Worm (Caenorhabditis elegans) whole organism, L3 larva: Measurements from ENCODE around the gene srt-8.
"Not testable (repeated sequence)": the region's sequence is repeated elsewhere in the genome, so short reads cannot be mapped to it uniquely, and the experiment has no call there.

ENCODE experiments used
- R02D3.7 ChIP-seq: fragments of 150-350 bp; optimal IDR thresholded peaks from 2 replicates; lab custom pipeline; 2014; ENCODE audit warnings: missing biosample characterization, missing genetic modification characterization
- aly-2 ChIP-seq: fragments of 150-350 bp; optimal IDR thresholded peaks from 2 replicates; lab custom pipeline; 2014; ENCODE audit warnings: missing biosample characterization, missing genetic modification characterization
- ama-1 ChIP-seq: fragments of 150-350 bp; optimal IDR thresholded peaks from 2 replicates; lab custom pipeline; 2018
- ceh-16 ChIP-seq: sonication (generic microtip); optimal IDR thresholded peaks from 2 replicates; lab custom pipeline; 2017; ENCODE audit warnings: missing biosample characterization, missing genetic modification characterization
- ceh-28 ChIP-seq: fragments of 150-350 bp; optimal IDR thresholded peaks from 2 replicates; lab custom pipeline; 2014; ENCODE audit warnings: missing biosample characterization, missing genetic modification reagents, missing genetic modification characterization
- daf-12 ChIP-seq: fragments of 150-350 bp; optimal IDR thresholded peaks from 2 replicates; lab custom pipeline; 2014; ENCODE audit warnings: missing biosample characterization, missing genetic modification reagents, missing genetic modification characterization
- elt-1 ChIP-seq: fragments of 150-350 bp; optimal IDR thresholded peaks from 2 replicates; lab custom pipeline; 2014; ENCODE audit warnings: missing biosample characterization, missing genetic modification characterization
- elt-2 ChIP-seq: sonication (generic microtip); optimal IDR thresholded peaks from 2 replicates; lab custom pipeline; 2016; ENCODE audit warnings: missing genetic modification reagents, mild to moderate bottlenecking, missing genetic modification characterization, missing compliant biosample characterization
- elt-3 ChIP-seq, 3 experiments: fragments of 150-350 bp in 1 of 3; sonication (generic microtip) in 2 of 3; optimal IDR thresholded peaks; 2 replicates in 2 of 3; 4 replicates in 1 of 3; lab custom pipeline; 2014 to 2017; ENCODE audit warnings: missing biosample characterization in 3 of 3, missing genetic modification characterization in 3 of 3
- eor-1 ChIP-seq, 2 experiments: fragments of 150-350 bp; optimal IDR thresholded peaks; 2 replicates each; lab custom pipeline; 2014 to 2018; ENCODE audit warnings: missing biosample characterization in 2 of 2, missing genetic modification characterization in 2 of 2
- fkh-10 ChIP-seq: sonication (generic microtip); optimal IDR thresholded peaks from 2 replicates; lab custom pipeline; 2017; ENCODE audit warnings: missing biosample characterization, missing genetic modification reagents, missing genetic modification characterization
- fkh-2 ChIP-seq: fragments of 150-350 bp; optimal IDR thresholded peaks from 2 replicates; lab custom pipeline; 2014; ENCODE audit warnings: missing biosample characterization, missing genetic modification reagents, missing genetic modification characterization
- fos-1 ChIP-seq: fragments of 150-350 bp; optimal IDR thresholded peaks from 2 replicates; lab custom pipeline; 2014; ENCODE audit warnings: missing biosample characterization, missing genetic modification characterization
- hmg-11 ChIP-seq: sonication (generic microtip); optimal IDR thresholded peaks from 2 replicates; lab custom pipeline; 2016; ENCODE audit warnings: missing genetic modification characterization, missing compliant biosample characterization
- jun-1 ChIP-seq: fragments of 150-350 bp; optimal IDR thresholded peaks from 2 replicates; lab custom pipeline; 2014; ENCODE audit warnings: missing biosample characterization, missing genetic modification reagents, missing genetic modification characterization
- lin-39 ChIP-seq: fragments of 150-350 bp; optimal IDR thresholded peaks from 2 replicates; lab custom pipeline; 2018; ENCODE audit warnings: missing biosample characterization, missing genetic modification reagents, missing genetic modification characterization
- lsy-12 ChIP-seq: sonication (generic microtip); optimal IDR thresholded peaks from 2 replicates; lab custom pipeline; 2016; ENCODE audit warnings: mild to moderate bottlenecking, missing genetic modification characterization, missing compliant biosample characterization
- mdl-1 ChIP-seq: fragments of 150-350 bp; optimal IDR thresholded peaks from 2 replicates; lab custom pipeline; 2014; ENCODE audit warnings: missing biosample characterization, missing genetic modification characterization
- nfya-1 ChIP-seq: sonication (generic microtip); optimal IDR thresholded peaks from 2 replicates; lab custom pipeline; 2017; ENCODE audit warnings: missing genetic modification characterization, mild to moderate bottlenecking, missing compliant biosample characterization, antibody characterized with exemption, moderate library complexity; ENCODE audit not compliant: insufficient read depth
- nhr-11 ChIP-seq: fragments of 150-350 bp; optimal IDR thresholded peaks from 2 replicates; lab custom pipeline; 2014; ENCODE audit warnings: missing biosample characterization, missing genetic modification characterization
- nhr-12 ChIP-seq: fragments of 150-350 bp; optimal IDR thresholded peaks from 2 replicates; lab custom pipeline; 2014; ENCODE audit warnings: missing biosample characterization, missing genetic modification characterization
- nhr-23 ChIP-seq: fragments of 150-350 bp; optimal IDR thresholded peaks from 2 replicates; lab custom pipeline; 2014; ENCODE audit warnings: missing biosample characterization, missing genetic modification reagents, missing genetic modification characterization
- nhr-237 ChIP-seq: fragments of 150-350 bp; optimal IDR thresholded peaks from 2 replicates; lab custom pipeline; 2014; ENCODE audit warnings: missing biosample characterization, missing genetic modification characterization
- nhr-28 ChIP-seq: fragments of 150-350 bp; optimal IDR thresholded peaks from 2 replicates; lab custom pipeline; 2014; ENCODE audit warnings: missing biosample characterization, missing genetic modification characterization
- nhr-43 ChIP-seq: sonication (generic microtip); optimal IDR thresholded peaks from 2 replicates; lab custom pipeline; 2016; ENCODE audit warnings: mild to moderate bottlenecking, missing genetic modification characterization, missing compliant biosample characterization; ENCODE audit not compliant: poor library complexity, severe bottlenecking
- nhr-67 ChIP-seq: fragments of 150-350 bp; optimal IDR thresholded peaks from 2 replicates; lab custom pipeline; 2014; ENCODE audit warnings: missing biosample characterization, missing genetic modification characterization
- nhr-76 ChIP-seq: fragments of 150-350 bp; sonication (generic microtip); optimal IDR thresholded peaks from 5 replicates; lab custom pipeline; 2014; ENCODE audit warnings: missing biosample characterization, missing genetic modification characterization
- pqm-1 ChIP-seq: fragments of 150-350 bp; optimal IDR thresholded peaks from 2 replicates; lab custom pipeline; 2017; ENCODE audit warnings: missing biosample characterization, missing genetic modification characterization, inconsistent platforms
- skn-1 ChIP-seq: fragments of 150-350 bp; optimal IDR thresholded peaks from 2 replicates; lab custom pipeline; 2014; ENCODE audit warnings: missing biosample characterization, missing genetic modification characterization
- tbx-2 ChIP-seq: sonication (generic microtip); optimal IDR thresholded peaks from 2 replicates; lab custom pipeline; 2016; ENCODE audit warnings: mild to moderate bottlenecking, missing genetic modification characterization, missing compliant biosample characterization
- unc-39 ChIP-seq: sonication (generic microtip); optimal IDR thresholded peaks from 4 replicates; lab custom pipeline; 2017; ENCODE audit warnings: missing biosample characterization, missing genetic modification characterization
- unc-62 ChIP-seq: fragments of 150-350 bp; sonication (generic microtip); optimal IDR thresholded peaks from 4 replicates; lab custom pipeline; 2014; ENCODE audit warnings: missing biosample characterization, missing genetic modification reagents, missing genetic modification characterization
- zag-1 ChIP-seq: fragments of 150-350 bp; optimal IDR thresholded peaks from 2 replicates; lab custom pipeline; 2014; ENCODE audit warnings: missing biosample characterization, missing genetic modification characterization
- ztf-11 ChIP-seq: fragments of 150-350 bp; optimal IDR thresholded peaks from 2 replicates; lab custom pipeline; 2014; ENCODE audit warnings: missing biosample characterization, missing genetic modification characterization

The srt-8 gene

DNA sequence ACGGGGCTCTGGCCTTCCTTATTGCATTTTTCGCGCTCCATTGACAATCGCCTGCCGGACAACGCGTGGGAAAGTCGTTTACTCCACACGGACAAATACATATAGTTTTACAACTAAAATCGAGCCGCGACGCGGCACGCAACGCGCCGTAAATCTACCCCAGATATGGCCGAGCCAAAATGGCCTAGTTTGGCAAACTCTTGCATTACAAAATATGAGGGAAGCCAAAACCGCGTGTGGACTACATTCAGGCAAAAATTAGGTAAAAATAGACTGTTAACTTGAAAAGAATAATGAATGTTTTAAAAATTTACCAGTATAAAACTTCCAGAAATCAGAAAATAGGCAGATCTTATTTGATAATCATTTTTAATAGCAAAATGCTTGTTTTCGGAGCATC lies 21.9 kb upstream of the srt-8 start, which contains the start of gene srt-16:
Gene srt-16, minus strand, starts transcription at position 101 of the 400 bp plus-strand sequence.
- TF ChIP-seq ama-1 (lab: Kevin White, UChicago); elt-1 (tag; lab: Kevin White, UChicago); unc-39 (tag; lab: Kevin White, UChicago): not testable (repeated sequence)
- TF ChIP-seq, all 47 proteins: peak for 0; not testable (repeated sequence) for 47

DNA sequence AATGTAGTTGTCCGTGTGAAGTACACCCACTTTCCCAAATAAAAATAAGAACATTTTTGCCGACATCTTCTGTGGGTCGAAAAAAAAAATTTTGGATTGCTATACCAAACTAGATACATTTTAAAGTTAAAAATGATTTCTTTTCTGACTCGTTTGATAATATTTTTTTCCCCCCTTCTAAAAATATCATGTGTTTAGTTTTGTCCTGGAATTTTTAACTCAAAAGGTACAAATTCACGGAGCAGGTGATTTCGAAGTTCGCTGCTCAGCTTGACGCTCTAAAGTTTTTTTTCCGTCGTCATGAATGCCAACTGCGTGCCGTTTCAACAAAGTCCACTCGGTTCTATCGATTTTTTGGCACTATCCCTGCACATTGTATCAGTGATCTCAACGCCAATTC lies 20.4 kb upstream of the srt-8 start, which contains the start of gene srh-185:
Gene srh-185, plus strand, starts transcription at position 301 of the 400 bp plus-strand sequence.
- TF ChIP-seq elt-2 (no peak), lin-39 (tag; lab: Kevin White, UChicago) (no peak), daf-12 (tag; lab: Kevin White, UChicago) (no peak), lsy-12 (no peak), nhr-76 (tag; lab: Kevin White, UChicago) (no peak), nhr-237 (tag; lab: Kevin White, UChicago) (no peak), mdl-1 (tag; lab: Kevin White, UChicago) (no peak), unc-39 (tag; lab: Kevin White, UChicago) (no peak), unc-62 (GFP tag; lab: Kevin White, UChicago) (no peak), fkh-2 (no peak), aly-2 (tag; lab: Kevin White, UChicago) (no peak), ceh-28 (tag; lab: Kevin White, UChicago) (no peak), nhr-23 (tag; lab: Kevin White, UChicago) (no peak), ztf-11 (no peak), zag-1 (tag; lab: Kevin White, UChicago) (no peak), elt-3 (tag; optimal IDR thresholded peaks at IDR 0.05; lab: Kevin White, UChicago) (no peak), nhr-12 (no peak), nhr-11 (tag; lab: Kevin White, UChicago) (no peak)

DNA sequence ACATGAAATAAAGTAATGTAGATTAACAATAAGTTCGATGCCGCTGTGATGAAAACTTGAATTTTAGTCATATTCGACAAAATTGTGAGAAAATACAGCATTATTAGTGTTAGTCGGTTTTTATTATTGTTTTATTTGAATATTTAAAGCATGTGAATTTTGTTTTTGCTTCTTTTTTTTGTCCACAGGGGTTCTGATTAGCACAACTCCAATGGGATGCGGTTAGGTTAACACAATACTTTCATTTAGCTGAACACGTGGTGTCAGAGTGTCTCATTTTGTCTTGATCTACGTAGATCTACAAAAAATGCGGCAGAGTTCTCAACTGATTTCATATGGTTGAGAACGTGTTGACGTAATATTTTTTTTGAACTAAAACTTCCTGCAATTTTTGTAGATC lies 17.3 kb upstream of the srt-8 start, which contains the start of gene str-40:
Gene str-40, minus strand, starts transcription at position 101 of the 400 bp plus-strand sequence.
- TF ChIP-seq nhr-67, result no peak
- no peak for TF ChIP-seq elt-2
- TF ChIP-seq pqm-1, result no peak
- TF ChIP-seq fos-1 (tag; lab: Kevin White, UChicago), result no peak
- TF ChIP-seq ceh-16 (tag; lab: Kevin White, UChicago), result no peak
- no peak for TF ChIP-seq jun-1 (tag; lab: Kevin White, UChicago)
- TF ChIP-seq tbx-2 (tag; lab: Kevin White, UChicago), result no peak
- no peak for TF ChIP-seq unc-62 (GFP tag; lab: Kevin White, UChicago)
- no peak for TF ChIP-seq fkh-10 (GFP tag; lab: Kevin White, UChicago)
- TF ChIP-seq nfya-1 (tag; lab: Kevin White, UChicago), result no peak
- TF ChIP-seq hmg-11 (tag; lab: Kevin White, UChicago), result no peak
- TF ChIP-seq nhr-43 (tag; lab: Kevin White, UChicago), result no peak
- no peak for TF ChIP-seq ama-1 (lab: Kevin White, UChicago)

DNA sequence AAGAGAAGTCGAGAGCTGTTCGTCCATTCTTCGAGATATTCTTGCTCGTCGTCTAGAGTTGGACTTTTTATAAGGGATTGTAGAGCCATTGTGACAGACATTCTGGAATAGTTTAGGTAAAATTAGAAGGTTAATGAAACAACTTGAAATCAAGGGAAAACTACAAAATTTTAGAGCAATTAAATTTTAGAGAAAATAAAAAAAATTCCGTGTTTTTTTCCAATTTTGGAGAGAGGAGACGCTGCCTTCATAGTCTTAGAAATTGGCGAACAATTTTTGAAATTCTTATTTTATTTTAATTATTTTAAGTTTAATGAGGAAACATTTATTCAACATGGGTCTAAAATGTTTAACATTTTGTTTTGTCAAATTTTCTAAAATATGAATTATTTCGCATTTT lies 14.8 kb upstream of the srt-8 start, which contains the start of gene C50H11.13:
Gene C50H11.13, minus strand, starts transcription at position 101 of the 400 bp plus-strand sequence.
- TF ChIP-seq hmg-11 (tag; lab: Kevin White, UChicago) (no peak), eor-1 (tag; optimal IDR thresholded peaks at IDR 0.05; lab: Kevin White, UChicago) (no peak), ceh-16 (tag; lab: Kevin White, UChicago) (no peak), nhr-28 (tag; lab: Kevin White, UChicago) (no peak), ceh-28 (tag; lab: Kevin White, UChicago) (no peak), nhr-237 (tag; lab: Kevin White, UChicago) (no peak), unc-62 (GFP tag; lab: Kevin White, UChicago) (no peak), ztf-11 (no peak), fkh-10 (GFP tag; lab: Kevin White, UChicago) (no peak), fkh-2 (no peak), nhr-43 (tag; lab: Kevin White, UChicago) (no peak), R02D3.7 (tag; lab: Kevin White, UChicago) (no peak), skn-1 (tag; lab: Kevin White, UChicago) (no peak), nhr-76 (tag; lab: Kevin White, UChicago) (no peak), nhr-11 (tag; lab: Kevin White, UChicago) (no peak), lin-39 (tag; lab: Kevin White, UChicago) (no peak)
- TF ChIP-seq, all 47 proteins: peak for 0
